Worm (Caenorhabditis elegans) whole organism, midembryonic: ENCODE measurements around the gene F10E9.5.
"Not testable (repeated sequence)": the region's sequence is repeated elsewhere in the genome, so short reads cannot be mapped to it uniquely, and the experiment has no call there.

Experiments
- cog-1 ChIP-seq: sonication (generic microtip); optimal IDR thresholded peaks from 2 replicates; lab custom pipeline; 2016; ENCODE audit warnings: missing genetic modification characterization, missing compliant biosample characterization
- flt-1 ChIP-seq: fragments of 200-800 bp; sonication (Bioruptor generic); IDR thresholded peaks from 2 replicates; pipeline ENCODE4 v1.3.6; 2022; ENCODE audit warnings: missing genetic modification characterization, missing compliant biosample characterization
- klf-2 ChIP-seq: fragments of 200-800 bp; sonication (Bioruptor generic); conservative IDR thresholded peaks from 2 replicates; pipeline ENCODE4 v1.3.6; 2022; ENCODE audit warnings: missing genetic modification reagents, missing genetic modification characterization, missing compliant biosample characterization
- ref-1 ChIP-seq: fragments of 200-800 bp; sonication (Bioruptor generic); conservative IDR thresholded peaks from 2 replicates; pipeline ENCODE4 v1.3.6; 2022; ENCODE audit warnings: missing genetic modification reagents, missing genetic modification characterization, missing compliant biosample characterization
- ztf-23 ChIP-seq: fragments of 200-800 bp; sonication (Bioruptor generic); IDR thresholded peaks from 2 replicates; pipeline ENCODE4 v1.3.6; 2022; ENCODE audit warnings: missing genetic modification reagents, missing genetic modification characterization, missing compliant biosample characterization

DNA sequence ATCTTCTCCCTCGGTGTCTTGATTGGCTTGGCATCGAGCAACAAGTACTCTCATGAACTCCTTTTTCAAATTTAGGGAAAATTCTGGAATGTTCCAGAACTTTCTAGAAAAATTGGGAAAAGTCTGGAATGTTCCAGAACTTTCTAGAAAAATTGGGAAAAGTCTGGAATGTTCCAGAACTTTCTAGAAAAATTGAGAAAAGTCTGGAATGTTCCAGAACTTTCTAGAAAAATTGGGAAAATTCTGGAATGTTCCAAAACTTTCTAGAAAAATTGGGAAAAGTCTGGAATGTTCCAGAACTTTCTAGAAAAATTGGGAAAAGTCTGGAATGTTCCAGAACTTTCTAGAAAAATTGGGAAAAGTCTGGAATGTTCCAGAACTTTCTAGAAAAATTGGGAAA, 36.9 kb downstream of the F10E9.5 start, which contains the start of gene ZC262.7:
- TF ChIP-seq cog-1 (tag; lab: Kevin White, UChicago); ztf-23 (GFP tag; lab: Robert Waterston, UW); flt-1 (GFP tag; lab: Robert Waterston, UW); klf-2 (GFP tag; lab: Robert Waterston, UW); ref-1 (GFP tag; lab: Robert Waterston, UW): not testable (repeated sequence)
